Worm (Caenorhabditis elegans): ENCODE data around the gene K09G1.1.

K09G1.1 gene

DNA sequence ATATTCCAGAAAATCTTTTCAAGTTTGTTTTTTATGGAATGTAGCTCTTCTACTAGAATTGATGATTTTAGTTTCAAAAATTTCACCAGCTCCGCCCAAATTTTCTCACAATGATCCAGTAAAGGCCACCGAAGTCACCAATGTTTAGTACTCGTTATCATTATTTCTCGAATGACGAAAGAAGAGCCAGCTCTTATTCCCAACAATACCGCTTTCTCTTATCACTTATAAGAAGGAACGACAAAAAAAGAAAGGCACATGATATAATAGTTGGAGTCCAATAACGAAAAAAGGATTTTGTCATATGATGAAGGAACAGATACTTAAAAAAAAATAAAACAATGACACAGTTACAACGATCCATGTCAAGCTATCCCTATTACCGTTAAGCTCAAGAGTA lies 12.3 kb upstream of the K09G1.1 start:
- no peak for TF ChIP-seq unc-62 (GFP tag; optimal IDR thresholded peaks at IDR 0.05)

DNA sequence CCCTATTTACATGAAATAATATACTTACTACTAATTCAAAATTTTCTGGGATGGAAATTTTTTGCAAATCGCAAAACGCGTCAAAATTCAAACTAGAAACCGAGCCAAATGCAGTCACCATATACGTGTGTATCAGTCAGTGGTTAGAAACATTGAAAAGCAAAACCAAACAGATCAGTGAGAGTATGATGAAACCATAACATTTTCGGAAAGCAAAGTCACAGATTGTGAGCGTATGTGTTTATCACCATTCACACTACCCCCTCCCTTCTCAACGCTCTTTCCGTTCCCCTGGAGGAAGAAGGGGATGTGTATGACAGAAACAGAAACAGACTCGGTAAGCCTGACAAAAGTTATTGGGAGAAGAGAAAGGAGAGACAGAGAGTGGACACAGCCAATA lies 11.7 kb upstream of the K09G1.1 start:
- TF ChIP-seq unc-62 (GFP tag; optimal IDR thresholded peaks at IDR 0.05) = no peak

DNA sequence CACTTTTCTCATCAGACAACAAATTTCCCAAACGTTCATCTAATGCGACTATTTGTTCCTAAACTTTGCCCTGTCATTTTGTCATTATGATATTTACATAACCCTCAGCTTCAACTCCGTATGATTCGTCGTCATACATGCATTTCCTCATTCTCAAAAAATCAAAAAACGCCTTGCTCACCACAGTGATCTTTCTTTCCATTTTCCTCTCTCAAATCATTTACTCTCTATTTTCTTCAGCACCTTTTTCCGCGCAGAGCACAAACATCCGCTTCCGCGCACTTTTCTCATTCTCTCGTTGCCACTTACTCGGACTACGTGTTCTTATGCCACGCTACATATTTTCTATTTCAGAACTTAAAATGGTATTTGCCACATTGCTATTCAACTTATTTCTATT lies 6.4 kb upstream of the K09G1.1 start, which contains the start of gene F25B3.2:
Gene F25B3.2 (plus strand): TSS at position 301 of the 400 bp plus-strand sequence.
- TF ChIP-seq unc-62 (GFP tag; optimal IDR thresholded peaks at IDR 0.05) = no peak

DNA sequence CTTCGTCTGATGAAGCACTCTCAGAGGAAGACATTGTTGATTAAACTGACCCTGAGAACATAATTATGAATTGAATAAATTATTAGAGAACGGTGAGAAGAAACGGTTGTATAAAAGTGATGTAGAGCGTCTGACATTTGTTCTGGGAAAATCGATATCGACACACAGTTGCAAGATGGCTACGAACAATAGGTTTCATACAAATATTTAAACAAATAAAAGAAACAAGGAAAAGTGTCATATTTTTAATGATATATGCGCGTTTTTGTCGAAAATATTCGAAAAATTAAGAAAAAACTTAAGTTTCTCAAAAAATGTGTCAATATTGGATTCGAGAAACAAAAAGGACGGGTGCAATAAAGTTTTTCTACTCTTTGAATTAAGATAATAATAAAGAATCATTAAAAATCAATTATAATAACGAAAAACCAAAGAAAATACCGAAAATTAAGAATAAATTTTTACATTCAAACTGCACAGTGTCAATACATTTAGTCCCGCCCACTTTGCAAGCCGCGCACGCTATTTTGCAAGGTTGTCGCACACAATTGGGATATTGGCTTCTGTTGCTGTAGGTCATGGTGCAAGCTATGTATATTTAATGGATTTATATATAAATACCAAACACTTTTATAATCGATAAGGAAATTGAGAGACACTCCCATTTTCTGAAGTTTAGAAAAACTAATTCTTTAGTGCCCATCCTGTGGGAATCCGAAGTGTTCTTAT lies 587 bp upstream of the K09G1.1 start, which contains the start of gene rtfo-1:
Gene rtfo-1 (minus strand): TSS at position 51 of the 729 bp plus-strand sequence.
- no peak for TF ChIP-seq unc-62 (GFP tag; optimal IDR thresholded peaks at IDR 0.05)

DNA sequence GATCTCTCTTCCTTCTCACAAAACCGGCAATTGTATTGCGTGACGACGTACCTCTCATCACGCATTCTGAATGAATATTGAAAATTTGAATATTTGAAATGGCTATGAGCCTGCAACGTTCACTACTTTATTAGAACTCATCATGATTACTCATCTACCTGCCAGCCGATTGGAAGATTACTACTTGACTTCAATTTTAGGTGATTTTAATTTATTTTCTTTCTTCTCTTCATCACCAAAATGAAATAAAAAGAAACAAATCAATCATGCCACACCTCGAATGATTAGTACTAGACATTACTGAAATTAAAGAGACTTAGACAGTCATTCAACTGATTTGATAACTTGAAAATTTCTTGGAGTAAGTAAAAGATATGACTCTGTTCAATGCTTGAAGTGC lies 918 bp downstream of the K09G1.1 start:
- TF ChIP-seq unc-62 (GFP tag; optimal IDR thresholded peaks at IDR 0.05) = no peak

DNA sequence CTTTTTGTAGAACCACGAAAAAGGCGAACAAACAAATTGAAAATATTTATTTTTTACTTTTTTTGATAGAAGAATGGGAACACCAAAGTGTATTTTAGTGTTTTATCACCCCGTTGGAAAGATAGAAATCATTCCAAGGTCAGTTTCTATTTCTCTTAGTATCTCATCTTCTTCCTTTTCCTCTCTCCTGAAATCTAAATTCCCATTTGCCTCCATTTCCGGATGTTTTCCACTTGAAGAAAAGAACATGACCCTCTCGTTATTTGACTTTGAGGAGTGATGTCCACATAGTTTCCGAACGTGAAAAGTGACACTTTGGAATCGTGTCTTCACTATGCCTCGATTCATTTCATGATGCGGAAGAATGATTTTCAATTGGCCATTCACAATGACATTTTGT lies 4.3 kb downstream of the K09G1.1 start:
- TF ChIP-seq unc-62 (GFP tag; optimal IDR thresholded peaks at IDR 0.05) = no peak

DNA sequence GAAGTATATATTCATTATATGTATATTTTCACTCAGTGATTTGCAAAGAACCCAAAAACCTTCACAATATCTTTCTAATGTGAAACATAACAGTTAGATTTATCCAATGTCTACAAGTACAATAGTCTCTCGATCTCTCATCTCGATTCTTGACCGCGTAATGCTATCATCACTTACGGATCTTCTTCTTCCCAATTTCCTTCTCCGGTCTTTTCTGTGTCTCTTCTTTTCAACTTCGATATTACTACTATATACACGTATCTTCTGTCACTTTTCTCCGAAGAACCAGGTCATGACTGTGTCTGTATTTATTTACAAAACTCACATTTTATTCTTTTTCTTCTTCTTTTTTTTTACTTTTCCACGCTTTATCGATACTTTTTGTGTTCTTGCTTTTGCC lies 5.2 kb downstream of the K09G1.1 start:
- no peak for TF ChIP-seq unc-62 (GFP tag; optimal IDR thresholded peaks at IDR 0.05)

DNA sequence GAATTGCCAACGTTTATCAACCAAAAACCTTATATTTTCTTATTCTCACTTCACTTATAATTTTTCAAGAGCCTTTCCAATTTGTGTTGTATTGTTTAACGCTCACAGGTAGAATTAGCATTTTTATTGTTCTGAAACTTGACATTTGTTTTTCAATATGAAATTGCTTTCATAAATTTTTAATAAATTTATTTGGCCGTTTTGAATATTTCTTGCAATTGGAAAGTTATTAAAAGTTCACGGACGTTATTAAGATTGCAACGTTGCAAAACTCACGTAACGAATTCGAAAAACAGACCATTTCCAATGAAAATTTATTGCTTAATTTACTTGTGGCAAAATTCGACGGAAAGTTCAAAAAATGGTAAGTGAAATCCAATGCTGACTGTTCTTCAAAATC lies 7.0 kb downstream of the K09G1.1 start, which contains the start of gene K09G1.2:
Gene K09G1.2 (plus strand): TSS at position 301 of the 400 bp plus-strand sequence.
- no peak for TF ChIP-seq unc-62 (GFP tag; optimal IDR thresholded peaks at IDR 0.05)

DNA sequence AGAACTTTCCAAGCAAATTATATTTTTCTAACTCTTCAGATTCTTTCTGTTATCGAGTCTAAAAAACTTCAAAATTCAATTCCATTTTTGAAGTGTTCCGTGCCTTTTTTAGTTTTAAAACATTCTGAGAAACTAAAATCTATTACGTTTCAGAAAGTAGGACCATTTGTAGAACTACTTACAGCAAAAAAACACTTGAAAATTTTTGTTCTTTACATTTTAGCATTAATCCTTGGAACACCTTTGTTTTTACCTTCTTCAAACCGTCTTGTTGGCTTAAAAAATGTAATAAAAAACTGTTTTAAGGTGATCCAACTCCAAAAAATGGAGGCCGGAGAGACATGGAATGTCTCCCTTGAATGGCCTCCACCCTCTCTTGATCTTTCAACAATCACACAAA lies 24.9 kb downstream of the K09G1.1 start, which contains the start of gene dop-2:
Gene dop-2 (plus strand): TSS at position 301 of the 400 bp plus-strand sequence.
- TF ChIP-seq unc-62 (GFP tag; optimal IDR thresholded peaks at IDR 0.05) = no peak

DNA sequence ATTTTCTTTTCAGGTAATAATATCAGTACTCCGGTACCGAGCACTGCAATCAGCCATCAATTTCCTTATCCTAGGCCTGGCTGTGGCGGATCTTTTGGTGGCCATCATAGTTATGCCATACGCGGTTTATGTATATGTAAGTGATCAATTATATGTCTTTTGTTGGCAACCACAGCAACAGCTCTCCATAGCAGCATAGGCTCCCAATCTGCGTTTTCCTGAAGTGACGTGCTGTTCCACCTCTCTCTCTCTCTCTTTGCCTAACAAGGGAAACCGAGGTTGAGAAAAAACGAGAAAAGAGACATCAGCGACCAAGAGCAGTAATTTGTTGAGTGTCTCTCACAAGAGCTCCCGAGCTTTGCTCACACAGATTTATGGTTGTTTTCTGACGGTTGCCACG lies 25.9 kb downstream of the K09G1.1 start:
- TF ChIP-seq unc-62 (GFP tag; optimal IDR thresholded peaks at IDR 0.05) = no peak

DNA sequence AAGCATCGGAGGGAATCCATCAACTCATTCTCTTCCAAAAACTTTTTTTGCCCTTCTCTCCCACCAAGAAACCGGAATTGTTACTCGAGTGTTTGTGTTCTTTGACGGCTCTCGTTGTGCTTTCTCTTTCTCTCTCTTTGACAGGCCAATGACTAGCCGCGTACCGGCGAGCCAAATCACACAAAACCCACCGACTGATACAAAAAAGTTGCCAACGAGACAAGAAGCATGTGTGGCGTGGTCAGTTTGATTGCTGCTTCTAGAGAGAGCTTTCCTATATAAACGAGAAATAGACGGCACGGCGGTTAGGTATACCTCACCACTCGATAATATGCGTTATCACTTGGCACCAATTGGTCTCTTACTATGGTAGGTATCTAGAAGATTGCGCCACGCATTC lies 32.4 kb downstream of the K09G1.1 start, which contains the start of gene pqn-63:
Gene pqn-63 (plus strand): TSS at position 307 of the 400 bp plus-strand sequence.
- no peak for TF ChIP-seq unc-62 (GFP tag; optimal IDR thresholded peaks at IDR 0.05)

DNA sequence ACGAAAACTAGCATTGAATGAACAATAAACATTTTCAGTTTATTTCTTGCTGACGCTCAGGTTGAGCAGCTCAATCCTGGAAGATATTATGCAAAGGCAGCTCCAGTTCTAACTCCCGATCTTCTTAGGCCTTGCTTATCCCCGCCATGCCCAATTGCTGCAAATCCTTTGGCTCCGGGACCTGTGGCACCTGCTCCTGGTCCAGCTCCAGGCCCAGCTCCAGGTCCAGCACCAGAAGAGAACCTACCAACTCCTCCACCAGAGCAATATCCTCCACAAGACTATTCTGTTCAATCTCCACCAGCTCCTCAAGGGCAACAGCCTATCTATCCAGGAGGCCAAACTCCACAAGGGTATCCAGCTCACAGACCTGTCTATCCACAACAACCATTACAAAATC lies 32.8 kb downstream of the K09G1.1 start:
- no peak for TF ChIP-seq unc-62 (GFP tag; optimal IDR thresholded peaks at IDR 0.05)

DNA sequence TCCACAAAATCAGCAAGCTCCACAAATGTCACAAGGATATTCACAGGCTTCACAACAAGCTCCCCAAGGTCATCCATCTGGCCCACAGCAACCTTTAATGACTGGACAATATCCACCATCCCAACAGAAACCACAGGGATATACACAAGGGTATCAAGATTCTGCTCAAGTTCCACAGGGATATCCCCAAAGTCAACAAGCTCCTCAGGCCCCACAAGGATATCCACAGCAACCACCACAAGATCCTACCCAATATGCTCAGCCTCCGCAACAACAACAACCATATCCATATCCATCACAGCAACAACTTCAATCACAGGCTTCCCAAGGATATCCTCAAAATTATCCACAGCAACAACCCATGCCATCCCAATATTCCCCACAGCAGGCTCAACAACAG lies 33.3 kb downstream of the K09G1.1 start:
- TF ChIP-seq unc-62 (GFP tag; optimal IDR thresholded peaks at IDR 0.05) = no peak

DNA sequence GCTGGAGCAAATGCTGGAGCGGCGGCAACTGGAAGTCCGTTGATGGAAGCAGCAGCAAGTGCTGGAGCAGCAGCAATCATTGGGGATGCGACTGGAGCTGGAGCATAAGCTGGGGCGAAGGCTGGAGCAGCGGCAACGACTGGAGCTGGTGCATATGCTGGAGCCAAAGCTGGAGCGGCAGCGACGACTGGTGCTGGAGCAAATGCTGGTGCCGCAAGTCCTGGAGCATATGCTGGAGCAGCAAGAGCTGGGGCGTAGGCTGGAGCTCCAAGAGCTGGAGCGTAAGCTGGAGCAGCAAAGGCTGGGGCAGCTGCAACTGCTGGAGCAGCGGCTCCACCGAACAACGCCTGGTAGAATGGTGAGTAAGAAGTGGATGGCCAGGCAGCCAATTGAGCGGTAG lies 35.1 kb downstream of the K09G1.1 start:
- no peak for TF ChIP-seq unc-62 (GFP tag; optimal IDR thresholded peaks at IDR 0.05)

DNA sequence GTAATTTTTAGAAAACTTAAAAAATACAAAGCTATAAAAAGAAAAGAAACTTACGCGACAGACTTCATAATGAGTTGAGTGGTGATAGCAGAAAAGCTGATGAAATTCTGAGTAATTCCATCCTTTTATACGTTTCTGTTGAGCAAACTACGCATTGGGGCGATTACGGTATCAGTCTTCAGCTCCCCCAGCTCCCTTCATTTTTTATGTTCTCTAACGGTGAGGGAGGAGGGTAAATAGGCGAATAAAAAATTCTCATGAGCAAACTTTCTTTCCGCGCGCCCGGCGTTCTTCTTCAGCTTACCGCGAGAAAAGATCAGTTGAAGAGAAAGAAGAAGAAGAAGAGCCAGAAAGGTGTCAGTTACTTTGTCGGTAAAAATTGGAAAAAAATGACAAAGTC lies 35.6 kb downstream of the K09G1.1 start, which contains the start of gene idpc-7:
Gene idpc-7 (minus strand): TSS at position 101 of the 400 bp plus-strand sequence.
- TF ChIP-seq unc-62 (GFP tag; optimal IDR thresholded peaks at IDR 0.05) = no peak

DNA sequence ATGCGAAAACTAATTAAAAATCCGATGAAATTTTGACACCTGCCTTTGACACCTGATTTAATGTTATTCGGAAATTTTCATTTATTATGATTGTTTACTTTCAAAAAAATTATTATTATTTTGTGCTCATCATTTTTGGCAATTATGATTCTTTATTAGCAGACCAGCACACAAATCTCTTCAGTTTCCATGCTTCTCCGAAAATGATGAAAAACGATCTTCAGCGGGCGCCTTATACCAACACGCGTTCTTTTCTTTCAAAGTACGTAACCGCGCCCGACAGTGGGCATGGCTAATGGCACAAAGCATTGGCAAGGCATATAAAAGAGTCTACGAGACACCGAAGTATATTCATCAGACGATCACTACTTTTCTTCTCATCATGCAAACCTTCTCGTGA lies 36.5 kb downstream of the K09G1.1 start, which contains the start of gene idpc-6:
Gene idpc-6 (plus strand): TSS at position 301 of the 400 bp plus-strand sequence.
- TF ChIP-seq unc-62 (GFP tag; optimal IDR thresholded peaks at IDR 0.05) = no peak

DNA sequence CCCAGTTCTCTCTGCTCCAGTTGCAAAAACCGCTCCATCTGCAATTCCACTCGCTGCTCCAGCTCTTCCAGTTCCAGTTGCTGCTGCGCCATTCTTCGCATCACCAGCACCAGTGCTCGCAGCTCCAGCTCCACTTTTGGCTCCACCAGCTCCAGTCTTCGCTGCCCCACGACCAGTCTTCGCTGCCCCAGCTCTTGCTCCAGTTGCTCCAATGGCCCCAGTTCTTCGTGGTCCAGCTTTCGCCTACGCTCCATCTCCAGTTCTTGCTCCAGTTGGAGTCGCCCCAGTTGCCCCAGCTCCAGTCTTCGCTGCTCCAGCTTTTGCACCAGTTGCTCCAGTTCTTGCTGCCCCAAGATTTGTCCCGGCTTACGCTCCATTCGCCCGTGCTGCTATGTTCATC lies 37.1 kb downstream of the K09G1.1 start:
- no peak for TF ChIP-seq unc-62 (GFP tag; optimal IDR thresholded peaks at IDR 0.05)

All from whole organism, dauer.